Worm (Caenorhabditis elegans) whole organism, young adult: Measurements from ENCODE around the gene gnrr-2.

Source experiments
- B0019.2 ChIP-seq: fragments of 200-800 bp; sonication (Bioruptor generic); conservative IDR thresholded peaks from 2 replicates; pipeline ENCODE4 v1.3.6; 2022; ENCODE audit warnings: missing genetic modification reagents, missing genetic modification characterization, missing compliant biosample characterization
- B0035.1 ChIP-seq: sonication (generic microtip); optimal IDR thresholded peaks from 2 replicates; lab custom pipeline; 2016; ENCODE audit warnings: missing genetic modification characterization, mild to moderate bottlenecking, missing compliant biosample characterization, missing genotype, missing genetic modification reagents
- B0261.1 ChIP-seq: sonication (generic microtip); optimal IDR thresholded peaks from 2 replicates; lab custom pipeline; 2016; ENCODE audit warnings: mild to moderate bottlenecking, missing genetic modification characterization, moderate library complexity, missing compliant biosample characterization
- C17E4.6 ChIP-seq: fragments of 200-800 bp; sonication (Bioruptor generic); IDR thresholded peaks from 2 replicates; pipeline ENCODE4 v1.3.6; 2022; ENCODE audit warnings: missing genetic modification reagents, missing genetic modification characterization, missing compliant biosample characterization
- F39B2.1 ChIP-seq: fragments of 200-800 bp; sonication (Bioruptor generic); IDR thresholded peaks from 2 replicates; pipeline ENCODE4 v1.3.6; 2022; ENCODE audit warnings: missing genetic modification reagents, missing genetic modification characterization, missing compliant biosample characterization
- K11D2.4 ChIP-seq: fragments of 200-800 bp; sonication (Bioruptor generic); IDR thresholded peaks from 2 replicates; pipeline ENCODE4 v1.3.6; 2022; ENCODE audit warnings: missing genetic modification reagents, missing genetic modification characterization, missing compliant biosample characterization
- K12H6.12 ChIP-seq: fragments of 200-800 bp; sonication (Bioruptor generic); optimal IDR thresholded peaks from 2 replicates; lab custom pipeline; 2018; ENCODE audit warnings: mild to moderate bottlenecking, missing genetic modification characterization, missing compliant biosample characterization
- Y53F4B.3 ChIP-seq: fragments of 200-800 bp; sonication (Bioruptor generic); IDR thresholded peaks from 2 replicates; pipeline ENCODE4 v1.3.6; 2022; ENCODE audit warnings: missing genetic modification reagents, missing genetic modification characterization, missing compliant biosample characterization
- atf-7 ChIP-seq: sonication (generic microtip); optimal IDR thresholded peaks from 2 replicates; lab custom pipeline; 2017; ENCODE audit warnings: mild to moderate bottlenecking, missing genetic modification characterization, missing compliant biosample characterization
- attf-5 ChIP-seq: fragments of 200-800 bp; sonication (Bioruptor generic); optimal IDR thresholded peaks from 2 replicates; lab custom pipeline; 2018; ENCODE audit warnings: mild to moderate bottlenecking, missing genetic modification characterization, missing compliant biosample characterization
- cebp-1 ChIP-seq, 2 experiments: fragments of 200-800 bp in 1 of 2; sonication (Bioruptor generic) in 1 of 2; sonication (generic microtip) in 1 of 2; IDR thresholded peaks in 1 of 2; optimal IDR thresholded peaks in 1 of 2; 2 replicates each; pipeline versions ENCODE4 v1.3.6 to Lab custom; 2017 to 2022; ENCODE audit warnings: missing compliant biosample characterization in 2 of 2, missing genetic modification characterization in 2 of 2, mild to moderate bottlenecking in 1 of 2, missing genetic modification reagents in 1 of 2, moderate library complexity in 1 of 2
- cebp-2 ChIP-seq: fragments of 200-800 bp; sonication (Bioruptor generic); IDR thresholded peaks from 2 replicates; pipeline ENCODE4 v1.3.6; 2022; ENCODE audit warnings: missing genetic modification characterization, missing compliant biosample characterization
- die-1 ChIP-seq: sonication (generic microtip); optimal IDR thresholded peaks from 2 replicates; lab custom pipeline; 2016; ENCODE audit warnings: missing genotype, mild to moderate bottlenecking, missing genetic modification characterization, missing compliant biosample characterization
- dpff-1 ChIP-seq: sonication (generic microtip); optimal IDR thresholded peaks from 2 replicates; lab custom pipeline; 2017; ENCODE audit warnings: mild to moderate bottlenecking, missing genetic modification characterization, missing compliant biosample characterization
- egl-44 ChIP-seq: fragments of 200-800 bp; sonication (Bioruptor generic); IDR thresholded peaks from 2 replicates; pipeline ENCODE4 v1.3.6; 2022; ENCODE audit warnings: missing genetic modification reagents, missing genetic modification characterization, missing compliant biosample characterization
- ekl-4 ChIP-seq: fragments of 200-800 bp; sonication (Bioruptor generic); IDR thresholded peaks from 2 replicates; pipeline ENCODE4 v1.3.6; 2022; ENCODE audit warnings: missing genetic modification reagents, missing genetic modification characterization, missing compliant biosample characterization
- ets-4 ChIP-seq: fragments of 200-800 bp; sonication (Bioruptor generic); optimal IDR thresholded peaks from 2 replicates; lab custom pipeline; 2018; ENCODE audit warnings: mild to moderate bottlenecking, missing genetic modification characterization, missing compliant biosample characterization
- fkh-3 ChIP-seq: sonication (generic microtip); optimal IDR thresholded peaks from 2 replicates; lab custom pipeline; 2016; ENCODE audit warnings: mild to moderate bottlenecking, missing genetic modification characterization, missing compliant biosample characterization
- hlh-12 ChIP-seq: sonication (generic microtip); optimal IDR thresholded peaks from 2 replicates; lab custom pipeline; 2016; ENCODE audit warnings: missing genetic modification characterization, missing compliant biosample characterization
- hlh-26 ChIP-seq: fragments of 200-800 bp; sonication (Bioruptor generic); conservative IDR thresholded peaks from 2 replicates; pipeline ENCODE4 v1.3.6; 2022; ENCODE audit warnings: missing genetic modification reagents, missing genetic modification characterization, missing compliant biosample characterization
- hsf-1 ChIP-seq: fragments of 200-800 bp; sonication (Bioruptor generic); IDR thresholded peaks from 2 replicates; pipeline ENCODE4 v1.3.6; 2022; ENCODE audit warnings: missing genetic modification reagents, missing genetic modification characterization, missing compliant biosample characterization
- let-607 ChIP-seq, 2 experiments: fragments of 200-800 bp in 1 of 2; sonication (Bioruptor generic) in 1 of 2; sonication (generic microtip) in 1 of 2; optimal IDR thresholded peaks; 2 replicates each; lab custom pipeline; 2016 to 2018; ENCODE audit warnings: mild to moderate bottlenecking in 2 of 2, missing compliant biosample characterization in 2 of 2, missing genetic modification characterization in 2 of 2, moderate library complexity in 2 of 2, missing genotype in 1 of 2
- lin-26 ChIP-seq: fragments of 200-800 bp; sonication (Bioruptor generic); IDR thresholded peaks from 2 replicates; pipeline ENCODE4 v1.3.6; 2022; ENCODE audit warnings: missing genetic modification reagents, missing genetic modification characterization, missing compliant biosample characterization
- lin-35 ChIP-seq, 3 experiments: fragments of 150-350 bp in 2 of 3; sonication (generic microtip) in 1 of 3; optimal IDR thresholded peaks; 2 replicates each; lab custom pipeline; 2014 to 2018; ENCODE audit warnings: missing biosample characterization in 3 of 3, missing genetic modification characterization in 3 of 3, missing genetic modification reagents in 3 of 3
- lin-40 ChIP-seq: sonication (generic microtip); optimal IDR thresholded peaks from 2 replicates; lab custom pipeline; 2016; ENCODE audit warnings: missing genetic modification characterization, mild to moderate bottlenecking, missing compliant biosample characterization, missing genotype, missing genetic modification reagents
- lin-54 ChIP-seq: fragments of 200-800 bp; sonication (Bioruptor generic); optimal IDR thresholded peaks from 2 replicates; lab custom pipeline; 2018; ENCODE audit warnings: mild to moderate bottlenecking, missing genetic modification characterization, missing compliant biosample characterization
- lsl-1 ChIP-seq: fragments of 200-800 bp; sonication (Bioruptor generic); optimal IDR thresholded peaks from 2 replicates; lab custom pipeline; 2018; ENCODE audit warnings: mild to moderate bottlenecking, missing genetic modification characterization, moderate library complexity, missing compliant biosample characterization
- nfya-2 ChIP-seq: fragments of 200-800 bp; sonication (Bioruptor generic); IDR thresholded peaks from 2 replicates; pipeline ENCODE4 v1.3.6; 2022; ENCODE audit warnings: missing genetic modification reagents, missing genetic modification characterization, missing compliant biosample characterization
- nfyb-1 ChIP-seq: fragments of 200-800 bp; sonication (Bioruptor generic); IDR thresholded peaks from 2 replicates; pipeline ENCODE4 v1.3.6; 2022; ENCODE audit warnings: missing genetic modification reagents, missing genetic modification characterization, missing compliant biosample characterization
- nhr-80 ChIP-seq: sonication (generic microtip); optimal IDR thresholded peaks from 2 replicates; lab custom pipeline; 2016; ENCODE audit warnings: missing genetic modification characterization, missing compliant biosample characterization
- rec-8 ChIP-seq, 2 experiments: sonication (generic microtip); optimal IDR thresholded peaks; 2 replicates each; lab custom pipeline; 2016; ENCODE audit warnings: mild to moderate bottlenecking in 2 of 2, missing genetic modification characterization in 2 of 2, missing genetic modification reagents in 2 of 2, missing genotype in 2 of 2, missing biosample characterization in 1 of 2, missing compliant biosample characterization in 1 of 2, moderate library complexity in 1 of 2
- repo-1 ChIP-seq: sonication (generic microtip); optimal IDR thresholded peaks from 2 replicates; lab custom pipeline; 2017; ENCODE audit warnings: mild to moderate bottlenecking, missing genetic modification characterization, missing compliant biosample characterization
- snpc-3.4 ChIP-seq: sonication (generic microtip); optimal IDR thresholded peaks from 2 replicates; lab custom pipeline; 2017; ENCODE audit warnings: missing genetic modification characterization, mild to moderate bottlenecking, missing compliant biosample characterization, antibody characterized with exemption, moderate library complexity, missing genotype, missing genetic modification reagents
- tbx-9 ChIP-seq: sonication (generic microtip); optimal IDR thresholded peaks from 2 replicates; lab custom pipeline; 2016; ENCODE audit warnings: borderline replicate concordance, missing genetic modification characterization, inconsistent platforms, missing compliant biosample characterization
- xnd-1 ChIP-seq: sonication (generic microtip); optimal IDR thresholded peaks from 2 replicates; lab custom pipeline; 2016; ENCODE audit warnings: missing genotype, missing genetic modification reagents, missing genetic modification characterization, missing compliant biosample characterization
- zim-3 ChIP-seq: sonication (generic microtip); optimal IDR thresholded peaks from 2 replicates; lab custom pipeline; 2017; ENCODE audit warnings: mild to moderate bottlenecking, missing genetic modification characterization, moderate library complexity, missing compliant biosample characterization
- ztf-22 ChIP-seq: fragments of 200-800 bp; sonication (Bioruptor generic); optimal IDR thresholded peaks from 2 replicates; lab custom pipeline; 2018; ENCODE audit warnings: mild to moderate bottlenecking, missing genetic modification characterization, moderate library complexity, missing compliant biosample characterization

The gnrr-2 gene

DNA sequence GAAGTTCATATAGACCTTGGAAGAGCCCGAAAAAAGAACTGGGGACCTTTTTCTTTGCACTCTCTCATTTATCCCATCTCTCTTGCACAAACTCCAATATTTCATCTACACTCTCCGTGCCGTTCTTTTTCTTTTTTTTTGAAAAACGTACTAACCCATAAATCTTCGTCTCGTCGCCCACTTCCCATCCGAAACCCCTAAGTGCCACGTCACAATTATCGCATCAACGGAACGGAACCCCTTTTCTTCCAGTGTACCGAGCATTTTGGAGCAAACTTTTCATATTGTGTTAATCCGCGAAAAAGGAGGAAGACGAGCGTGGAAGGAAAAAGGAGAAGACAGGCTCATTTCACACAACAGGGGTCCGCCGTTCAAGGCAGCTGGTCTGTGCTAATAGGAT, 39.5 kb upstream of the gnrr-2 start:
- TF ChIP-seq egl-44 (GFP tag; lab: Robert Waterston, UW) = no peak
- TF ChIP-seq hlh-12 (tag; lab: Kevin White, UChicago) = no peak
- no peak for TF ChIP-seq attf-5 (GFP tag; lab: Kevin White, UChicago)
- no peak for TF ChIP-seq ekl-4
- TF ChIP-seq B0261.1 = no peak
- no peak for TF ChIP-seq K12H6.12 (tag; lab: Kevin White, UChicago)
- no peak for TF ChIP-seq tbx-9 (tag; lab: Kevin White, UChicago)
- TF ChIP-seq cebp-1 (GFP tag; IDR thresholded peaks at IDR 0.05; lab: Robert Waterston, UW) = no peak
- no peak for TF ChIP-seq cebp-1 (tag; optimal IDR thresholded peaks at IDR 0.05; lab: Kevin White, UChicago)
- TF ChIP-seq repo-1 (tag; lab: Kevin White, UChicago) = no peak
- no peak for TF ChIP-seq lin-40 (tag; lab: Kevin White, UChicago)
- TF ChIP-seq die-1 = no peak
- no peak for TF ChIP-seq hlh-26 (GFP tag; lab: Robert Waterston, UW)
- no peak for TF ChIP-seq zim-3 (tag; lab: Kevin White, UChicago)
- TF ChIP-seq nfya-2 (GFP tag; lab: Robert Waterston, UW) = no peak
- no peak for TF ChIP-seq K11D2.4
- TF ChIP-seq lsl-1 (GFP tag; lab: Kevin White, UChicago) = no peak
- no peak for TF ChIP-seq lin-26 (GFP tag; lab: Robert Waterston, UW)
- no peak for TF ChIP-seq snpc-3.4 (tag; lab: Kevin White, UChicago)
- no peak for TF ChIP-seq let-607 (tag; optimal IDR thresholded peaks at IDR 0.05; lab: Kevin White, UChicago)

DNA sequence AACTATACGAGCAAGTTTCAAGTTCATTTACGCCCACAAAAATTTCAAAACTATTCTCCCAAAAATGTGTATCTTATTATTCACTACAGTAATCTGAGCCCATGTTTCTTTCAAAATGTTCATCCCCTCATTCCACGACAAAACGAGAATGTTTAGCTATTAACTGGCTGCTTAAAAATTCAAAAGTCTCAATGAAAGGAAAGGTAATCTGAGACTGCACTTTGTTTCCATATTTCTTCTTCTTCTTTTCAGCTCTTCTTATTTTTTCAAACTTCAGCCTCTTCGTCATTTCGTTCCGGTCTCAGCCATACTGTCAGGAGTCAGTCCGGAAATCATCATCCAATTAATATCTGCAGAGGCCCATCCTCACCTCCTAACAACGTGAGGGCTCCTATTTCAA, 36.1 kb upstream of the gnrr-2 start, which contains the start of gene unc-39:
unc-39 (plus strand) TSS at position 301 of the 400 bp plus-strand sequence.
- TF ChIP-seq K11D2.4 (no peak), snpc-3.4 (tag; lab: Kevin White, UChicago) (no peak), hlh-26 (GFP tag; lab: Robert Waterston, UW) (no peak), repo-1 (tag; lab: Kevin White, UChicago) (no peak), xnd-1 (tag; lab: Kevin White, UChicago) (no peak), F39B2.1 (GFP tag; lab: Robert Waterston, UW) (no peak)

DNA sequence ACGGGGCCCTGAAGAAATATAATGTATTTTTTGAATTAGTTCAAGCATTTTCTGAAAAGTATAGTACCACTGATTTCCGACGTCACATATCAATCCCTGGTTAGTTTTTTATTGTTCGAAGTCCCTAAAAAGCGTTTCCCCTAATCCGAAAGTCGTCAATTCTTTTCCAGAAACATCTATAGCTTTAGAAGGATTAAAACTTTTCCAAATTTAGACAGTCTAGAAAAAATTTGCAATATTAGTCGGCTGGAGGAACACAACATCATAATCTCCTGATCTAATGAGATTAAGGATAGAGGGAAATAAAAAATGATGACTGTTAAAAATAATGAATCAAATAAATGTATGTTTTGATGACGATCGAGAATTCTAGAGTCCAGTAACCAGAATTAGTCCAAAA, 30.8 kb upstream of the gnrr-2 start:
- TF ChIP-seq ztf-22 (no peak), nhr-80 (tag; lab: Kevin White, UChicago) (no peak), xnd-1 (tag; lab: Kevin White, UChicago) (no peak), B0019.2 (GFP tag; lab: Robert Waterston, UW) (no peak), atf-7 (tag; lab: Kevin White, UChicago) (no peak), hlh-12 (tag; lab: Kevin White, UChicago) (no peak), ekl-4 (no peak), cebp-2 (GFP tag; lab: Robert Waterston, UW) (no peak), let-607 (tag; optimal IDR thresholded peaks at IDR 0.05; lab: Kevin White, UChicago) (no peak), K12H6.12 (tag; lab: Kevin White, UChicago) (no peak)

DNA sequence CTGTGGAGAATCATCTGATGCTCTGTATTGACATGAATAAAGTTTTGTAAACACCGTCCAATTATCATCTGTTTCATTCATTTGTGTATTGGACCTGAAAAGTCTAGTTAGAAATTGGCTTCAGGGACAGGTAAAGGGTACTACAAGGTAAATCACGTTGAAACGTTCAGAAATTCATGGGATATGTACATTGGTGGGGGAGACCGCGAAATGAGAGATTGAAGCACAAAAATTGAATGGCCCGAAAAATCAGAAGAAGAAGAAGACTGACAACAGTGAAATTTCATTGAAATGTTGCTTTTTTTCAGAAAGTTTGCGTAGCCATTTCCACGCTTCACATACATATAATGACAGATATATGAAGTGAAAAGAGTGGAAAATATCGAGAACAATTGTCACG, 29.9 kb upstream of the gnrr-2 start, which contains the start of gene npr-43:
npr-43 (minus strand) TSS at position 101 of the 400 bp plus-strand sequence.
- TF ChIP-seq cebp-1 (GFP tag; IDR thresholded peaks at IDR 0.05; lab: Robert Waterston, UW) (no peak), cebp-1 (tag; optimal IDR thresholded peaks at IDR 0.05; lab: Kevin White, UChicago) (no peak), ets-4 (no peak), fkh-3 (tag; lab: Kevin White, UChicago) (no peak), nfyb-1 (no peak), hsf-1 (GFP tag; lab: Robert Waterston, UW) (no peak), lin-35 (GFP tag; optimal IDR thresholded peaks at IDR 0.05; lab: Kevin White, UChicago) (no peak), tbx-9 (tag; lab: Kevin White, UChicago) (no peak), lin-54 (GFP tag; lab: Kevin White, UChicago) (no peak), Y53F4B.3 (GFP tag; lab: Robert Waterston, UW) (no peak), rec-8 (tag; optimal IDR thresholded peaks at IDR 0.05; lab: Kevin White, UChicago) (no peak), B0035.1 (tag; lab: Kevin White, UChicago) (no peak), C17E4.6 (no peak), die-1 (no peak), dpff-1 (tag; lab: Kevin White, UChicago) (no peak)
